Fruit fly (Drosophila melanogaster) S2 (cell line): ENCODE results near the gene DCP2.

ENCODE experiments used
- CG8478 ChIP-seq: fragments of >200 bp; optimal IDR thresholded peaks from 2 replicates; lab custom pipeline; 2018
- CTCF ChIP-seq, 2 experiments: fragments of >200 bp; optimal IDR thresholded peaks; 2 replicates each; lab custom pipeline; 2018

DNA sequence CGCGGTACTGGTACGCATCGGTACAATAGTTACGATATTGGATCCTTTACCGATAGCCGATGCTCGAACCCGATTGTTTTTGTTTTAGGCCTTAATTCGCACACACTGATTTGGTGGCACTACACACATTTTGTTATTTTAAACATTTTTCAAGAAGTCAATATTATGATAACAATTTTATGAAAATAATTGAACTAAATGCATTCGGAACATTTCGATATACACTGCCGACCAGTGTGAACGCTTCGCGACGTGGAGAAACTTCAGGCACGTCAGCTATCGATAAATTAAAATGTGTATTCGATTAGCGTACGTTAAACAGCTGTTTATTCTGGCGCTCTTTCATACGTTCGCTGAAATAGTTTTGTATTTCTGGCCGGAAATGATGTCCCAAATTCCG is 5.9 kb upstream of the DCP2 start, which contains the start of gene CG12713:
- TF ChIP-seq CTCF (optimal IDR thresholded peaks at IDR 0.05; lab: Kevin White, UChicago) = peak in 1 of 2 experiments; percentile 38
- TF ChIP-seq CG8478 = no peak
